Fruit fly (Drosophila melanogaster) whole organism, embryonic: ENCODE results near the gene COX7B.
A peak's percentile ranks its signal among the peaks of the same experiment; 100 is the strongest.

Source experiments
- ATbp ChIP-seq: fragments of 200-800 bp; sonication (Bioruptor generic); optimal IDR thresholded peaks from 2 replicates; lab custom pipeline; 2017; ENCODE audit warnings: missing biosample characterization, mild to moderate bottlenecking, missing genetic modification characterization, missing genetic modification reagents
- Abd-B ChIP-seq: fragments of 200-800 bp; sonication (Bioruptor generic); optimal IDR thresholded peaks from 2 replicates; lab custom pipeline; 2018; ENCODE audit warnings: missing biosample characterization, mild to moderate bottlenecking, missing genetic modification characterization, moderate library complexity
- Antp ChIP-seq: fragments of 200-800 bp; sonication (Bioruptor generic); optimal IDR thresholded peaks from 3 replicates; lab custom pipeline; 2016; ENCODE audit warnings: missing biosample characterization, missing genetic modification characterization
- Asciz ChIP-seq: fragments of 200-800 bp; sonication (Bioruptor generic); optimal IDR thresholded peaks from 2 replicates; lab custom pipeline; 2017; ENCODE audit warnings: missing biosample characterization, mild to moderate bottlenecking, missing genetic modification characterization, missing genetic modification reagents
- Atf6 ChIP-seq: fragments of 200-800 bp; sonication (Bioruptor generic); IDR thresholded peaks from 2 replicates; pipeline ENCODE4 v1.3.6; 2022; ENCODE audit warnings: missing biosample characterization, missing genetic modification characterization
- Bteb2 ChIP-seq: fragments of 200-800 bp; sonication (Bioruptor generic); optimal IDR thresholded peaks from 2 replicates; lab custom pipeline; 2016; ENCODE audit warnings: missing biosample characterization, missing genetic modification characterization
- CG10209 ChIP-seq: fragments of 200-800 bp; sonication (Bioruptor generic); optimal IDR thresholded peaks from 3 replicates; lab custom pipeline; 2017; ENCODE audit warnings: missing biosample characterization, mild to moderate bottlenecking, missing genetic modification characterization, missing genetic modification reagents
- CG13894 ChIP-seq: fragments of 200-800 bp; sonication (Bioruptor generic); optimal IDR thresholded peaks from 3 replicates; lab custom pipeline; 2018; ENCODE audit warnings: missing biosample characterization, mild to moderate bottlenecking, missing genetic modification characterization, moderate library complexity
- CG14667 ChIP-seq: fragments of 200-800 bp; sonication (Bioruptor generic); IDR thresholded peaks from 2 replicates; pipeline ENCODE4 v1.3.6; 2022; ENCODE audit warnings: missing biosample characterization, missing genetic modification characterization
- CG1529 ChIP-seq: fragments of 200-800 bp; sonication (Bioruptor generic); optimal IDR thresholded peaks from 3 replicates; lab custom pipeline; 2018; ENCODE audit warnings: missing biosample characterization, missing genetic modification characterization
- CG16863 ChIP-seq: fragments of 200-800 bp; sonication (Bioruptor generic); optimal IDR thresholded peaks from 3 replicates; lab custom pipeline; 2016; ENCODE audit warnings: missing biosample characterization, missing genetic modification characterization
- CG17568 ChIP-seq: fragments of 200-800 bp; sonication (Bioruptor generic); optimal IDR thresholded peaks from 2 replicates; lab custom pipeline; 2018; ENCODE audit warnings: missing biosample characterization, mild to moderate bottlenecking, missing genetic modification characterization, moderate library complexity
- CG18262 ChIP-seq: fragments of 200-800 bp; optimal IDR thresholded peaks from 3 replicates; lab custom pipeline; 2019; ENCODE audit warnings: missing biosample characterization, mild to moderate bottlenecking, missing genetic modification characterization, moderate library complexity
- CG18476 ChIP-seq: fragments of 200-800 bp; sonication (Bioruptor generic); optimal IDR thresholded peaks from 2 replicates; lab custom pipeline; 2016; ENCODE audit warnings: missing biosample characterization, mild to moderate bottlenecking, missing genetic modification characterization
- CG2712 ChIP-seq: fragments of 200-800 bp; optimal IDR thresholded peaks from 3 replicates; lab custom pipeline; 2019; ENCODE audit warnings: missing biosample characterization, mild to moderate bottlenecking, missing genetic modification characterization, moderate library complexity
- CG31365 ChIP-seq: fragments of 200-800 bp; sonication (Bioruptor generic); optimal IDR thresholded peaks from 2 replicates; lab custom pipeline; 2018; ENCODE audit warnings: missing biosample characterization, mild to moderate bottlenecking, missing genetic modification characterization
- CG34376 ChIP-seq: fragments of 200-800 bp; sonication (Bioruptor generic); optimal IDR thresholded peaks from 2 replicates; lab custom pipeline; 2018; ENCODE audit warnings: missing biosample characterization, mild to moderate bottlenecking, missing genetic modification characterization
- CG43689 ChIP-seq: fragments of 200-800 bp; sonication (Bioruptor generic); IDR thresholded peaks from 2 replicates; pipeline ENCODE4 v1.3.6; 2022; ENCODE audit warnings: missing biosample characterization, missing genetic modification characterization
- CG4730 ChIP-seq: fragments of 200-800 bp; sonication (Bioruptor generic); IDR thresholded peaks from 2 replicates; pipeline ENCODE4 v1.3.6; 2022; ENCODE audit warnings: missing biosample characterization, missing genetic modification characterization
- CG6813 ChIP-seq: fragments of 200-800 bp; sonication (Bioruptor generic); optimal IDR thresholded peaks from 2 replicates; lab custom pipeline; 2017; ENCODE audit warnings: missing biosample characterization, missing genetic modification characterization, mild to moderate bottlenecking, moderate library complexity, missing genetic modification reagents
- CG8281 ChIP-seq: fragments of 200-800 bp; sonication (Bioruptor generic); optimal IDR thresholded peaks from 2 replicates; lab custom pipeline; 2018; ENCODE audit warnings: missing biosample characterization, mild to moderate bottlenecking, missing genetic modification characterization, moderate library complexity
- CG8290 ChIP-seq, 3 experiments: fragments of 200-800 bp; sonication (Bioruptor generic); optimal IDR thresholded peaks; 2 replicates each; lab custom pipeline; 2016 to 2019; ENCODE audit warnings: missing biosample characterization in 3 of 3, missing genetic modification characterization in 3 of 3, mild to moderate bottlenecking in 2 of 3, moderate library complexity in 1 of 3
- CG8924 ChIP-seq: fragments of 200-800 bp; optimal IDR thresholded peaks from 3 replicates; lab custom pipeline; 2019; ENCODE audit warnings: missing biosample characterization, mild to moderate bottlenecking, missing genetic modification characterization, moderate library complexity
- CG9876 ChIP-seq: fragments of 200-800 bp; sonication (Bioruptor generic); optimal IDR thresholded peaks from 2 replicates; lab custom pipeline; 2016; ENCODE audit warnings: missing biosample characterization, missing genetic modification characterization
- D19A ChIP-seq: fragments of 200-800 bp; optimal IDR thresholded peaks from 3 replicates; lab custom pipeline; 2019; ENCODE audit warnings: missing biosample characterization, mild to moderate bottlenecking, missing genetic modification characterization, moderate library complexity
- Dll ChIP-seq: fragments of 200-800 bp; sonication (Bioruptor generic); IDR thresholded peaks from 4 replicates; pipeline ENCODE4 v1.3.6; 2022; ENCODE audit warnings: missing biosample characterization, missing genetic modification characterization; ENCODE audit not compliant: partially characterized antibody
- Ets97D ChIP-seq: fragments of 200-800 bp; sonication (Bioruptor generic); optimal IDR thresholded peaks from 3 replicates; lab custom pipeline; 2016; ENCODE audit warnings: missing biosample characterization, missing genetic modification characterization
- Gsc ChIP-seq: fragments of 200-800 bp; sonication (Bioruptor generic); IDR thresholded peaks from 2 replicates; pipeline ENCODE4 v1.3.6; 2022; ENCODE audit warnings: missing biosample characterization, missing genetic modification characterization
- HLH54F ChIP-seq: fragments of 200-800 bp; sonication (Bioruptor generic); optimal IDR thresholded peaks from 3 replicates; lab custom pipeline; 2016; ENCODE audit warnings: missing biosample characterization, missing genetic modification characterization
- HmgD ChIP-seq: fragments of 200-800 bp; sonication (Bioruptor generic); optimal IDR thresholded peaks from 3 replicates; lab custom pipeline; 2016; ENCODE audit warnings: missing biosample characterization, missing genetic modification characterization
- NC2β ChIP-seq: fragments of 200-800 bp; sonication (Bioruptor generic); optimal IDR thresholded peaks from 2 replicates; lab custom pipeline; 2016; ENCODE audit warnings: missing biosample characterization, missing genetic modification characterization
- NK7.1 ChIP-seq: fragments of 200-800 bp; sonication (Bioruptor generic); optimal IDR thresholded peaks from 3 replicates; lab custom pipeline; 2016; ENCODE audit warnings: missing biosample characterization, missing genetic modification characterization
- Stat92E ChIP-seq, 3 experiments: fragments of >200 bp in 2 of 3; fragments of 200-800 bp in 1 of 3; sonication (Bioruptor generic) in 1 of 3; optimal IDR thresholded peaks; 2 replicates each; lab custom pipeline; 2017 to 2019; ENCODE audit warnings: missing biosample characterization in 3 of 3, missing genetic modification characterization in 3 of 3, mild to moderate bottlenecking in 1 of 3, moderate library complexity in 1 of 3
- abd-A ChIP-seq: fragments of 200-800 bp; sonication (Bioruptor generic); optimal IDR thresholded peaks from 3 replicates; lab custom pipeline; 2019; ENCODE audit warnings: missing biosample characterization, mild to moderate bottlenecking, missing genetic modification characterization, moderate library complexity
- ap ChIP-seq: fragments of 200-800 bp; sonication (Bioruptor generic); IDR thresholded peaks from 2 replicates; pipeline ENCODE4 v1.3.6; 2022; ENCODE audit warnings: missing biosample characterization, missing genetic modification characterization
- ash1 ChIP-seq: fragments of 200-800 bp; sonication (Bioruptor generic); optimal IDR thresholded peaks from 2 replicates; lab custom pipeline; 2018; ENCODE audit warnings: missing biosample characterization, mild to moderate bottlenecking, missing genetic modification characterization
- az2 ChIP-seq: fragments of 200-800 bp; sonication (Bioruptor generic); optimal IDR thresholded peaks from 3 replicates; lab custom pipeline; 2016; ENCODE audit warnings: missing biosample characterization, missing genetic modification characterization
- crp ChIP-seq, 2 experiments: fragments of 200-800 bp; sonication (Bioruptor generic); optimal IDR thresholded peaks; 2 replicates in 1 of 2; 3 replicates in 1 of 2; lab custom pipeline; 2017; ENCODE audit warnings: missing biosample characterization in 2 of 2, missing genetic modification characterization in 2 of 2, mild to moderate bottlenecking in 1 of 2, moderate library complexity in 1 of 2
- eyg ChIP-seq: fragments of 200-800 bp; sonication (Bioruptor generic); optimal IDR thresholded peaks from 3 replicates; lab custom pipeline; 2016; ENCODE audit warnings: missing biosample characterization, missing genetic modification characterization
- gsb-n ChIP-seq: fragments of 200-800 bp; sonication (Bioruptor generic); optimal IDR thresholded peaks from 3 replicates; lab custom pipeline; 2018; ENCODE audit warnings: missing biosample characterization, mild to moderate bottlenecking, missing genetic modification characterization
- h ChIP-seq: fragments of >200 bp; optimal IDR thresholded peaks from 2 replicates; lab custom pipeline; 2017
- hth ChIP-seq: fragments of >200 bp; optimal IDR thresholded peaks from 2 replicates; lab custom pipeline; 2017; ENCODE audit warnings: inconsistent platforms
- insv ChIP-seq, 2 experiments: fragments of 200-800 bp; sonication (Bioruptor generic); optimal IDR thresholded peaks; 3 replicates each; lab custom pipeline; 2016 to 2018; ENCODE audit warnings: missing biosample characterization in 2 of 2, missing genetic modification characterization in 2 of 2
- jumu ChIP-seq: fragments of 200-800 bp; sonication (Bioruptor generic); optimal IDR thresholded peaks from 3 replicates; lab custom pipeline; 2016; ENCODE audit warnings: missing biosample characterization, missing genetic modification characterization
- mam ChIP-seq: fragments of 200-800 bp; sonication (Bioruptor generic); optimal IDR thresholded peaks from 3 replicates; lab custom pipeline; 2016; ENCODE audit warnings: missing biosample characterization, missing genetic modification characterization
- peb ChIP-seq: fragments of 200-800 bp; sonication (Bioruptor generic); IDR thresholded peaks from 2 replicates; pipeline ENCODE4 v1.3.6; 2022; ENCODE audit warnings: missing biosample characterization, missing genetic modification characterization
- scrt ChIP-seq: fragments of 200-800 bp; sonication (Bioruptor generic); optimal IDR thresholded peaks from 2 replicates; lab custom pipeline; 2018; ENCODE audit warnings: missing biosample characterization, mild to moderate bottlenecking, missing genetic modification characterization, moderate library complexity
- sens ChIP-seq: fragments of 200-800 bp; sonication (Bioruptor generic); peaks from one replicate; lab custom pipeline; 2016; ENCODE audit warnings: missing biosample characterization, missing genetic modification characterization
- sqz ChIP-seq: fragments of 200-800 bp; sonication (Bioruptor generic); optimal IDR thresholded peaks from 3 replicates; lab custom pipeline; 2018; ENCODE audit warnings: missing biosample characterization, mild to moderate bottlenecking, missing genetic modification characterization
- ttk ChIP-seq: fragments of 200-800 bp; sonication (Bioruptor generic); IDR thresholded peaks from 2 replicates; pipeline ENCODE4 v2.1.2; 2022; ENCODE audit warnings: missing biosample characterization, missing genetic modification characterization
- wor ChIP-seq: fragments of 200-800 bp; sonication (Bioruptor generic); IDR thresholded peaks from 2 replicates; pipeline ENCODE4 v1.3.6; 2022; ENCODE audit warnings: missing biosample characterization, missing genetic modification characterization

The COX7B gene

dm6 chr3L:17433555-17433954 is 8.3 kb downstream of the COX7B start, which contains the start of the genes Coq4 and CG32176 (continued):
- TF ChIP-seq ttk = peak; percentile 97
- peak; percentile 97 for TF ChIP-seq CG4730 (GFP tag; lab: Robert Waterston, UW)
- TF ChIP-seq Atf6 (GFP tag; lab: Robert Waterston, UW) = peak; percentile 97
- TF ChIP-seq Stat92E (GFP tag; optimal IDR thresholded peaks at IDR 0.05; lab: Kevin White, UChicago) = peak in 1 of 3 experiments; percentile 57
- TF ChIP-seq jumu (GFP tag; lab: Kevin White, UChicago) = peak; percentile 99
- peak; percentile 96 for TF ChIP-seq gsb-n (tag; lab: Kevin White, UChicago)
- peak; percentile 99 for TF ChIP-seq HLH54F
- peak; percentile 95 for TF ChIP-seq CG17568
- peak; percentile 85 for TF ChIP-seq CG31365
- TF ChIP-seq CG8290 (GFP tag; optimal IDR thresholded peaks at IDR 0.05; lab: Kevin White, UChicago) = peak; percentile 97
- TF ChIP-seq CG8290 (tag; optimal IDR thresholded peaks at IDR 0.05; lab: Kevin White, UChicago) = peak; percentile 85 to 99
- peak; percentile 97 for TF ChIP-seq eyg (GFP tag; lab: Kevin White, UChicago)
- peak; percentile 89 for TF ChIP-seq CG8281 (tag; lab: Kevin White, UChicago)
- TF ChIP-seq CG10209 (GFP tag; lab: Kevin White, UChicago) = peak; percentile 97
- peak; percentile 96 for TF ChIP-seq peb (GFP tag; lab: Robert Waterston, UW)
- peak; percentile 96 for TF ChIP-seq HmgD (GFP tag; lab: Kevin White, UChicago)
- TF ChIP-seq NK7.1 = peak; percentile 96
- TF ChIP-seq ATbp (GFP tag; lab: Kevin White, UChicago) = peak; percentile 95
- peak; percentile 98 for TF ChIP-seq CG16863
- peak; percentile 95 for TF ChIP-seq Ets97D (GFP tag; lab: Kevin White, UChicago)
- peak; percentile 89 for TF ChIP-seq scrt
- peak; percentile 97 for TF ChIP-seq CG9876
- TF ChIP-seq Antp (GFP tag; lab: Kevin White, UChicago) = peak; percentile 98
- TF ChIP-seq CG18262 (tag; lab: Kevin White, UChicago) = peak; percentile 97
- peak; percentile 98 for TF ChIP-seq NC2β (GFP tag; lab: Kevin White, UChicago)
- peak; percentile 96 for TF ChIP-seq CG6813 (GFP tag; lab: Kevin White, UChicago)
- TF ChIP-seq D19A (tag; lab: Kevin White, UChicago) = peak; percentile 94
- peak; percentile 94 for TF ChIP-seq CG43689
- peak; percentile 97 for TF ChIP-seq CG14667
- TF ChIP-seq abd-A = peak; percentile 78
- TF ChIP-seq ash1 (GFP tag; lab: Kevin White, UChicago) = peak; percentile 91
- TF ChIP-seq h (lab: Kevin White, UChicago) = no peak
- peak; percentile 65; the same call in 3 of the 4 replicates for TF ChIP-seq Dll
- TF ChIP-seq Abd-B (GFP tag; lab: Kevin White, UChicago) = peak; percentile 99
- peak; percentile 93 for TF ChIP-seq Gsc (GFP tag; lab: Robert Waterston, UW)
- TF ChIP-seq ap (GFP tag; lab: Robert Waterston, UW) = peak; percentile 97
- TF ChIP-seq mam (GFP tag; lab: Kevin White, UChicago) = peak; percentile 99
- peak; percentile 98 for TF ChIP-seq Bteb2 (GFP tag; lab: Kevin White, UChicago)
- peak; percentile 98 for TF ChIP-seq CG2712
- TF ChIP-seq wor (GFP tag; lab: Robert Waterston, UW) = peak; percentile 93
- TF ChIP-seq CG34376 (GFP tag; lab: Kevin White, UChicago) = peak; percentile 93
- peak; percentile 93 for TF ChIP-seq CG1529 (GFP tag; lab: Kevin White, UChicago)
- peak; percentile 100 for TF ChIP-seq sens (GFP tag; lab: Kevin White, UChicago)
- TF ChIP-seq crp (GFP tag; optimal IDR thresholded peaks at IDR 0.05; lab: Kevin White, UChicago) = peak; percentile 73 to 88
- TF ChIP-seq sqz (GFP tag; lab: Kevin White, UChicago) = peak; percentile 91
- peak; percentile 97 for TF ChIP-seq CG18476
- peak; percentile 91 for TF ChIP-seq Asciz
- TF ChIP-seq CG8924 (tag; lab: Kevin White, UChicago) = peak; percentile 97
- no peak for TF ChIP-seq hth (lab: Kevin White, UChicago)
- peak in 1 of 2 experiments; percentile 74 for TF ChIP-seq insv (GFP tag; optimal IDR thresholded peaks at IDR 0.05; lab: Kevin White, UChicago)
- TF ChIP-seq CG13894 (tag; lab: Kevin White, UChicago) = peak; percentile 96
- peak; percentile 99 for TF ChIP-seq az2
